Fruit fly (Drosophila melanogaster) whole organism, embryonic: Measurements from ENCODE around the gene hop.
A peak's percentile ranks its signal among the peaks of the same experiment; 100 is the strongest.

Source experiments
- Bdp1 ChIP-seq: fragments of 200-800 bp; sonication (Bioruptor generic); optimal IDR thresholded peaks from 3 replicates; lab custom pipeline; 2016; ENCODE audit warnings: missing biosample characterization, missing genetic modification characterization
- CG10431 ChIP-seq: fragments of 200-800 bp; sonication (Bioruptor generic); optimal IDR thresholded peaks from 3 replicates; lab custom pipeline; 2018; ENCODE audit warnings: missing biosample characterization, mild to moderate bottlenecking, missing genetic modification characterization
- CG10654 ChIP-seq: fragments of 200-800 bp; sonication (Bioruptor generic); optimal IDR thresholded peaks from 2 replicates; lab custom pipeline; 2016; ENCODE audit warnings: missing biosample characterization, missing genetic modification characterization
- CG10979 ChIP-seq: fragments of 200-800 bp; sonication (Bioruptor generic); optimal IDR thresholded peaks from 2 replicates; lab custom pipeline; 2018; ENCODE audit warnings: missing biosample characterization, mild to moderate bottlenecking, missing genetic modification characterization, moderate library complexity
- CG11398 ChIP-seq: fragments of 200-800 bp; sonication (Bioruptor generic); optimal IDR thresholded peaks from 2 replicates; lab custom pipeline; 2016; ENCODE audit warnings: missing biosample characterization, missing genetic modification characterization
- CG11723 ChIP-seq: fragments of 200-800 bp; sonication (Bioruptor generic); optimal IDR thresholded peaks from 2 replicates; lab custom pipeline; 2017; ENCODE audit warnings: missing biosample characterization, mild to moderate bottlenecking, missing genetic modification characterization
- CG1233 ChIP-seq: fragments of 200-800 bp; sonication (Bioruptor generic); optimal IDR thresholded peaks from 4 replicates; lab custom pipeline; 2018; ENCODE audit warnings: missing biosample characterization, mild to moderate bottlenecking, missing genetic modification characterization
- CG13894 ChIP-seq: fragments of 200-800 bp; sonication (Bioruptor generic); optimal IDR thresholded peaks from 3 replicates; lab custom pipeline; 2018; ENCODE audit warnings: missing biosample characterization, mild to moderate bottlenecking, missing genetic modification characterization, moderate library complexity
- CG1602 ChIP-seq: fragments of 200-800 bp; sonication (Bioruptor generic); optimal IDR thresholded peaks from 3 replicates; lab custom pipeline; 2016; ENCODE audit warnings: missing biosample characterization, missing genetic modification characterization
- CG1647 ChIP-seq: fragments of 200-800 bp; sonication (Bioruptor generic); optimal IDR thresholded peaks from 3 replicates; lab custom pipeline; 2016; ENCODE audit warnings: missing biosample characterization, missing genetic modification characterization
- CG16813 ChIP-seq: fragments of 200-800 bp; sonication (Bioruptor generic); IDR thresholded peaks from 3 replicates; pipeline ENCODE4 v1.3.6; 2022; ENCODE audit warnings: missing biosample characterization, missing genetic modification characterization; ENCODE audit not compliant: partially characterized antibody
- CG17361 ChIP-seq: fragments of 200-800 bp; sonication (Bioruptor generic); IDR thresholded peaks from 3 replicates; pipeline ENCODE4 v1.3.6; 2022; ENCODE audit warnings: missing biosample characterization, missing genetic modification characterization
- CG18476 ChIP-seq: fragments of 200-800 bp; sonication (Bioruptor generic); optimal IDR thresholded peaks from 2 replicates; lab custom pipeline; 2016; ENCODE audit warnings: missing biosample characterization, mild to moderate bottlenecking, missing genetic modification characterization
- CG2116 ChIP-seq: fragments of 200-800 bp; sonication (Bioruptor generic); optimal IDR thresholded peaks from 3 replicates; lab custom pipeline; 2018; ENCODE audit warnings: missing biosample characterization, mild to moderate bottlenecking, missing genetic modification characterization
- CG32772 ChIP-seq: fragments of 200-800 bp; sonication (Bioruptor generic); IDR thresholded peaks from 2 replicates; pipeline ENCODE4 v1.3.6; 2022; ENCODE audit warnings: missing biosample characterization, missing genetic modification characterization
- CG3281 ChIP-seq: fragments of 200-800 bp; sonication (Bioruptor generic); optimal IDR thresholded peaks from 3 replicates; lab custom pipeline; 2017; ENCODE audit warnings: missing biosample characterization, mild to moderate bottlenecking, missing genetic modification characterization
- CG3726 ChIP-seq: fragments of 200-800 bp; sonication (Bioruptor generic); IDR thresholded peaks from 3 replicates; pipeline ENCODE4, ENCODE4 v1.3.6; 2022; ENCODE audit warnings: missing biosample characterization, missing genetic modification characterization
- CG4617 ChIP-seq: fragments of 200-800 bp; sonication (Bioruptor generic); optimal IDR thresholded peaks from 3 replicates; lab custom pipeline; 2016; ENCODE audit warnings: missing biosample characterization, missing genetic modification characterization, borderline replicate concordance
- CG4707 ChIP-seq: fragments of 200-800 bp; sonication (Bioruptor generic); optimal IDR thresholded peaks from 2 replicates; lab custom pipeline; 2018; ENCODE audit warnings: missing biosample characterization, mild to moderate bottlenecking, missing genetic modification characterization, moderate library complexity
- CG7271 ChIP-seq: fragments of 200-800 bp; sonication (Bioruptor generic); optimal IDR thresholded peaks from 2 replicates; lab custom pipeline; 2018; ENCODE audit warnings: missing biosample characterization, mild to moderate bottlenecking, missing genetic modification characterization, moderate library complexity
- Dll ChIP-seq: fragments of 200-800 bp; sonication (Bioruptor generic); IDR thresholded peaks from 4 replicates; pipeline ENCODE4 v1.3.6; 2022; ENCODE audit warnings: missing biosample characterization, missing genetic modification characterization; ENCODE audit not compliant: partially characterized antibody
- Doc2 ChIP-seq: fragments of 200-800 bp; sonication (Bioruptor generic); IDR thresholded peaks from 2 replicates; pipeline ENCODE4 v1.3.6; 2022; ENCODE audit warnings: missing biosample characterization, missing genetic modification characterization
- Lpt ChIP-seq: fragments of >200 bp; optimal IDR thresholded peaks from 2 replicates; lab custom pipeline; 2018; ENCODE audit warnings: missing biosample characterization, missing genetic modification characterization
- NK7.1 ChIP-seq: fragments of 200-800 bp; sonication (Bioruptor generic); optimal IDR thresholded peaks from 3 replicates; lab custom pipeline; 2016; ENCODE audit warnings: missing biosample characterization, missing genetic modification characterization
- Optix ChIP-seq: fragments of 200-800 bp; sonication (Bioruptor generic); IDR thresholded peaks from 3 replicates; pipeline ENCODE4 v1.3.6; 2022; ENCODE audit warnings: missing biosample characterization, missing genetic modification characterization
- Taf1 ChIP-seq: fragments of 200-800 bp; sonication (Bioruptor generic); IDR thresholded peaks from 2 replicates; pipeline ENCODE4 v1.3.6; 2022; ENCODE audit warnings: missing biosample characterization, missing genetic modification characterization
- ap ChIP-seq: fragments of 200-800 bp; sonication (Bioruptor generic); IDR thresholded peaks from 2 replicates; pipeline ENCODE4 v1.3.6; 2022; ENCODE audit warnings: missing biosample characterization, missing genetic modification characterization
- bbx ChIP-seq: fragments of 200-800 bp; sonication (Bioruptor generic); IDR thresholded peaks from 2 replicates; pipeline ENCODE4 v1.3.6; 2022; ENCODE audit warnings: missing biosample characterization, missing genetic modification characterization; ENCODE audit not compliant: partially characterized antibody
- bcd ChIP-seq: fragments of 200-800 bp; sonication (Bioruptor generic); optimal IDR thresholded peaks from 2 replicates; lab custom pipeline; 2017; ENCODE audit warnings: missing biosample characterization, mild to moderate bottlenecking, missing genetic modification characterization
- chif ChIP-seq, 2 experiments: fragments of 200-800 bp; sonication (Bioruptor generic); optimal IDR thresholded peaks; 3 replicates each; lab custom pipeline; 2016; ENCODE audit warnings: missing biosample characterization in 2 of 2, missing genetic modification characterization in 2 of 2
- crc ChIP-seq: fragments of 200-800 bp; sonication (Bioruptor generic); optimal IDR thresholded peaks from 2 replicates; lab custom pipeline; 2016; ENCODE audit warnings: missing biosample characterization, missing genetic modification characterization
- crp ChIP-seq, 2 experiments: fragments of 200-800 bp; sonication (Bioruptor generic); optimal IDR thresholded peaks; 2 replicates in 1 of 2; 3 replicates in 1 of 2; lab custom pipeline; 2017; ENCODE audit warnings: missing biosample characterization in 2 of 2, missing genetic modification characterization in 2 of 2, mild to moderate bottlenecking in 1 of 2, moderate library complexity in 1 of 2
- disco-r ChIP-seq: fragments of 200-800 bp; sonication (Bioruptor generic); optimal IDR thresholded peaks from 2 replicates; lab custom pipeline; 2016; ENCODE audit warnings: missing biosample characterization, missing genetic modification characterization
- emc ChIP-seq: fragments of 200-800 bp; sonication (Bioruptor generic); optimal IDR thresholded peaks from 2 replicates; lab custom pipeline; 2016; ENCODE audit warnings: missing biosample characterization, missing genetic modification characterization
- ewg ChIP-seq: fragments of 200-800 bp; sonication (Bioruptor generic); optimal IDR thresholded peaks from 3 replicates; lab custom pipeline; 2017; ENCODE audit warnings: mild to moderate bottlenecking, missing biosample characterization, missing genetic modification reagents, missing genetic modification characterization
- h ChIP-seq: fragments of >200 bp; optimal IDR thresholded peaks from 2 replicates; lab custom pipeline; 2017
- lmd ChIP-seq: fragments of 200-800 bp; sonication (Bioruptor generic); IDR thresholded peaks from 2 replicates; pipeline ENCODE4 v1.3.6; 2022; ENCODE audit warnings: missing biosample characterization, missing genetic modification characterization
- nerfin-2 ChIP-seq: fragments of 200-800 bp; sonication (Bioruptor generic); IDR thresholded peaks from 2 replicates; pipeline ENCODE4 v1.3.6; 2022; ENCODE audit warnings: missing biosample characterization, missing genetic modification characterization; ENCODE audit not compliant: partially characterized antibody
- nmo ChIP-seq: fragments of 200-800 bp; sonication (Bioruptor generic); optimal IDR thresholded peaks from 2 replicates; lab custom pipeline; 2018; ENCODE audit warnings: missing biosample characterization, mild to moderate bottlenecking, missing genetic modification characterization, moderate library complexity
- pfk ChIP-seq: fragments of 200-800 bp; sonication (Bioruptor generic); optimal IDR thresholded peaks from 2 replicates; lab custom pipeline; 2018; ENCODE audit warnings: missing biosample characterization, mild to moderate bottlenecking, missing genetic modification characterization, moderate library complexity
- pnt ChIP-seq: fragments of 200-800 bp; sonication (Bioruptor generic); optimal IDR thresholded peaks from 3 replicates; lab custom pipeline; 2016; ENCODE audit warnings: missing biosample characterization, missing genetic modification characterization
- pum ChIP-seq: fragments of 200-800 bp; sonication (Bioruptor generic); optimal IDR thresholded peaks from 2 replicates; lab custom pipeline; 2016; ENCODE audit warnings: missing biosample characterization, missing genetic modification characterization
- repo ChIP-seq: fragments of 200-800 bp; sonication (Bioruptor generic); optimal IDR thresholded peaks from 2 replicates; lab custom pipeline; 2016; ENCODE audit warnings: missing biosample characterization, missing genetic modification characterization
- sd ChIP-seq: fragments of 200-800 bp; sonication (Bioruptor generic); optimal IDR thresholded peaks from 3 replicates; lab custom pipeline; 2018; ENCODE audit warnings: missing biosample characterization, mild to moderate bottlenecking, missing genetic modification characterization, moderate library complexity
- sima ChIP-seq: fragments of 200-800 bp; sonication (Bioruptor generic); optimal IDR thresholded peaks from 2 replicates; lab custom pipeline; 2016; ENCODE audit warnings: missing biosample characterization, missing genetic modification characterization
- slbo ChIP-seq: fragments of 200-800 bp; sonication (Bioruptor generic); IDR thresholded peaks from 2 replicates; pipeline ENCODE4 v1.3.6; 2022; ENCODE audit warnings: missing biosample characterization, missing genetic modification characterization
- sna ChIP-seq: fragments of 200-800 bp; sonication (Bioruptor generic); IDR thresholded peaks from 2 replicates; pipeline ENCODE4 v1.3.6; 2022; ENCODE audit warnings: missing biosample characterization, missing genetic modification characterization; ENCODE audit not compliant: partially characterized antibody
- stwl ChIP-seq: fragments of 200-800 bp; sonication (Bioruptor generic); optimal IDR thresholded peaks from 3 replicates; lab custom pipeline; 2018; ENCODE audit warnings: missing biosample characterization, mild to moderate bottlenecking, missing genetic modification characterization, moderate library complexity
- wor ChIP-seq: fragments of 200-800 bp; sonication (Bioruptor generic); IDR thresholded peaks from 2 replicates; pipeline ENCODE4 v1.3.6; 2022; ENCODE audit warnings: missing biosample characterization, missing genetic modification characterization
- zfh1 ChIP-seq: fragments of 200-800 bp; sonication (Bioruptor generic); IDR thresholded peaks from 3 replicates; pipeline ENCODE4 v1.3.6; 2022; ENCODE audit warnings: missing biosample characterization, missing genetic modification characterization

Gene hop

DNA sequence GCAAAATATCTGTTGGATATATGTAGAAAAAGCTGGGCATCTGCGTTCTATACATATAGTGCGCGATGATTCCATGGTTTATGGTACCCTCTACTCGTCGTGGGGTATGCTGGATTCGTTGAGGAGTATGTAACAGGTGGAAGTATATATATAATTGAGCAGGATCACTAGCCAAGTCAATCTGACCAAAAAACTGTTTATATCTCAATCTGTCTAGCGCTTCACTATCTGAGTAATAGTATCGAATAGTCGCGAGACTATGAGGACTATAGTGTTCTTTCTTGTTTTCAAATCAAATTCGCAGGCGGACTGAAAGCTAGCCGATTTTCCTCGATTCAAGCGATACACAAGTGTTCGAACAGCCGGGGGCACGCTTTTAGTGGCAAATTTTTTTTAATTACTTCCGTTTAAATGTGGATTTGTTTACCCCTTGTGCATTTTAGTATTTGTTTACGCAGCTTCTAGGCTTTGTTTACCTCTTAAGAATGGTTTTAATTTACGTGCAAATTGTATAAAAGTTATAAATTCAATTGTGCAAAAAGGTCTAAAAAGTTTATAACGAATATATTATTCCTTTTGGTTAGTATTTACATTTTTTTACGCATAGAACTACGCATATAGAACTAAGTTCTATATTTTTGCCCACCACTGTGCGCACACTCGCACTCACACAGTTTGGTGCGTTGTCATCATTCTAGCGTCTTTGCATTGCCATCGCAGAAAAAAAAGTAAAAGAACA lies 22.9 kb upstream of the hop start (continued):
- TF ChIP-seq lmd (GFP tag; lab: Robert Waterston, UW) (peak; percentile 84), Taf1 (GFP tag; lab: Robert Waterston, UW) (peak; percentile 81), nerfin-2 (GFP tag; lab: Robert Waterston, UW) (no peak), sna (GFP tag; lab: Robert Waterston, UW) (no peak), CG13894 (tag; lab: Kevin White, UChicago) (peak; percentile 58), pum (GFP tag; lab: Kevin White, UChicago) (peak; percentile 68), bcd (GFP tag; lab: Kevin White, UChicago) (peak; percentile 77), CG11723 (GFP tag; lab: Kevin White, UChicago) (peak; percentile 63), Optix (peak; percentile 81), Dll (GFP tag; lab: Robert Waterston, UW) (no peak), zfh1 (peak; percentile 86), crp (GFP tag; optimal IDR thresholded peaks at IDR 0.05; lab: Kevin White, UChicago) (peak in 1 of 2 experiments; percentile 27), ap (peak; percentile 74), CG2116 (GFP tag; lab: Kevin White, UChicago) (no peak), CG10431 (GFP tag; lab: Kevin White, UChicago) (no peak), CG3726 (peak; percentile 79; the same call in 2 of the 3 replicates), CG16813 (GFP tag; lab: Robert Waterston, UW) (no peak), sima (GFP tag; lab: Kevin White, UChicago) (no peak), repo (GFP tag; lab: Kevin White, UChicago) (peak; percentile 29), Doc2 (peak; percentile 66), stwl (no peak), CG3281 (GFP tag; lab: Kevin White, UChicago) (peak; percentile 83), disco-r (GFP tag; lab: Kevin White, UChicago) (peak; percentile 42), wor (no peak), chif (GFP tag; optimal IDR thresholded peaks at IDR 0.05; lab: Kevin White, UChicago) (peak; percentile 59 to 83), CG4707 (GFP tag; lab: Kevin White, UChicago) (peak; percentile 42), NK7.1 (GFP tag; lab: Kevin White, UChicago) (peak; percentile 4), bbx (GFP tag; lab: Robert Waterston, UW) (no peak), CG10979 (tag; lab: Kevin White, UChicago) (peak; percentile 57), crc (peak; percentile 58), pnt (GFP tag; lab: Kevin White, UChicago) (peak; percentile 77), h (lab: Kevin White, UChicago) (no peak), nmo (peak; percentile 83), emc (GFP tag; lab: Kevin White, UChicago) (peak; percentile 24), pfk (GFP tag; lab: Kevin White, UChicago) (no peak), ewg (GFP tag; lab: Kevin White, UChicago) (peak; percentile 50), CG17361 (GFP tag; lab: Robert Waterston, UW) (peak; percentile 76), CG11398 (GFP tag; lab: Kevin White, UChicago) (peak; percentile 61), CG1602 (GFP tag; lab: Kevin White, UChicago) (peak; percentile 58), CG1233 (peak; percentile 67), CG32772 (GFP tag; lab: Robert Waterston, UW) (peak; percentile 85), CG4617 (GFP tag; lab: Kevin White, UChicago) (peak; percentile 55), CG10654 (GFP tag; lab: Kevin White, UChicago) (peak; percentile 70), sd (peak; percentile 43), Bdp1 (GFP tag; lab: Kevin White, UChicago) (peak; percentile 70), CG7271 (tag; lab: Kevin White, UChicago) (no peak), CG18476 (GFP tag; lab: Kevin White, UChicago) (peak; percentile 68), Lpt (no peak), CG1647 (GFP tag; lab: Kevin White, UChicago) (peak; percentile 77), slbo (peak; percentile 93)
